Worm (Caenorhabditis elegans) whole organism, young adult: ENCODE results near the gene ceh-86.

Experiments used
- ets-4 ChIP-seq: fragments of 200-800 bp; sonication (Bioruptor generic); optimal IDR thresholded peaks from 2 replicates; lab custom pipeline; 2018; ENCODE audit warnings: mild to moderate bottlenecking, missing genetic modification characterization, missing compliant biosample characterization
- hmg-1.2 ChIP-seq: fragments of 200-800 bp; sonication (Bioruptor generic); IDR thresholded peaks from 2 replicates; pipeline ENCODE4 v1.3.6; 2022; ENCODE audit warnings: missing genetic modification reagents, missing genetic modification characterization, missing compliant biosample characterization
- lin-26 ChIP-seq: fragments of 200-800 bp; sonication (Bioruptor generic); IDR thresholded peaks from 2 replicates; pipeline ENCODE4 v1.3.6; 2022; ENCODE audit warnings: missing genetic modification reagents, missing genetic modification characterization, missing compliant biosample characterization
- pha-4 ChIP-seq: fragments of 150-350 bp; sonication (generic microtip); optimal IDR thresholded peaks from 2 replicates; lab custom pipeline; 2014; ENCODE audit warnings: missing biosample characterization, missing genetic modification reagents, missing genetic modification characterization
- unc-62 ChIP-seq: fragments of 150-350 bp; optimal IDR thresholded peaks from 2 replicates; lab custom pipeline; 2014; ENCODE audit warnings: missing biosample characterization, missing genetic modification reagents, missing genetic modification characterization

- TF ChIP-seq pha-4 (no peak), unc-62 (GFP tag; lab: Kevin White, UChicago) (no peak), hmg-1.2 (GFP tag; lab: Robert Waterston, UW) (no peak), ets-4 (GFP tag; lab: Kevin White, UChicago) (no peak), lin-26 (GFP tag; lab: Robert Waterston, UW) (no peak)
Observed at ce11 chrII:2438180-2438579, 6.3 kb upstream of the ceh-86 start.
